Fruit fly (Drosophila melanogaster): ENCODE data around the gene CG17211.

Gene CG17211

DNA sequence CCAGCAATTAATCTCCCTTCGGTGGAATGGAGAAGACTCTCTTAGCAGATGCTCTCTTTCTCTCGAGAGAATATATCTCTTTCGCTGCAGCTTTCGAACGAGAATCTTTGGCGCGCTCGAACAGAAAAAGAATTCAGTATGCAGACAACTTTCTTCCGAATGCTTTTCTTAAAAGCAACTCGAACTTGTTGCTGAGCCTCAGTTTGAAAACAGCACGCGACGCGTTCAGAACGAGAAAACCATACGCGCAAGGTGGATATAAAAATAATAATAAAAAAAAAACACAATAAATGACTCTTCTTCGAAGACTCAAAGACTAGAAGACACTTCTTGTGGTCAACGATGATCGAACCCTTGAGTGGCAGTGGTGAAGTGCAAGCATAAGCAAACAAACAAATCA is at the start of gene CG17211:
Gene CG17211, plus strand, starts transcription at position 202 of the 400 bp plus-strand sequence.
- TF ChIP-seq CG17801 (GFP tag; optimal IDR thresholded peaks at IDR 0.05; ENCODE audit: partially characterized antibody): no peak

DNA sequence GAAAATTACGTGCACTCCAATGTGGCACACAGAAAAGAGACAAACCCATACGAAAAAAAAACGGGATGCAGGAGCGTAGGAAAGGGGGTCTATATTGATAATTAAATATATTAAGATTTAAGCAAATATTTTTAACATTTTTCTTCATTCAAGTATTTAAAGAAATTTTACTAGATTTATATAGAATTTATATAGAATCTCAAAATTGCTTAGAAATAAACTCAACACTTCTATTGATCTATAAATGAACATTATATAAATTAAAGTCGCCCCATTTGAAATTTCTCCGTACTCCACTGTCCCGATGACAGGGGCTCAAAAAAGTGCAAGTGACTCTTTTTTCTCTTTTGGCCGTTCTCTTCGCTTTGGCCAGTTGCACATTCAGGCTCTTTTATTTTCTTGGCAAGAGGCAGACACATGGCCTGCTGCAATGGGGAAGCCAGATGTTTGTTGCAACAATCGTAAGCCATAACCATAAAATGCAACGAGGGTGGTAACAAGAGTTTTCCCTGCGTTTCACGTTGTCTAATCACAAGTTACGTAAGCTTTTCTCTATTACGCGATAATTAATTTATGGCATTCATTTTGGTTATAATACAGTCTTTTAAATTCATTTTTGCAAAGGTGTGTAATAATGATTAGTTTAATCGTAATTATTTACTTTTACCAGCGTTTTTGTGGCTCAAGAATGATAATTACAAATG is 48.3 kb upstream of the CG17211 start:
- TF ChIP-seq CG17801 (GFP tag; optimal IDR thresholded peaks at IDR 0.05; ENCODE audit: partially characterized antibody): no peak

- no peak for TF ChIP-seq CG17801 (GFP tag; optimal IDR thresholded peaks at IDR 0.05; ENCODE audit: partially characterized antibody)
Measured at dm6 chr2L:12066617-12067251, 47.4 kb upstream of the CG17211 start, which contains the start of gene firl. TSS of gene firl (minus strand) at chr2L:12066775.

dm6 chr2L:12075850-12076249 is 38.3 kb upstream of the CG17211 start, which contains the start of gene CG14947:
TSS of gene CG14947 (plus strand) at chr2L:12076100.
- no peak for TF ChIP-seq CG17801 (GFP tag; optimal IDR thresholded peaks at IDR 0.05; ENCODE audit: partially characterized antibody)

DNA sequence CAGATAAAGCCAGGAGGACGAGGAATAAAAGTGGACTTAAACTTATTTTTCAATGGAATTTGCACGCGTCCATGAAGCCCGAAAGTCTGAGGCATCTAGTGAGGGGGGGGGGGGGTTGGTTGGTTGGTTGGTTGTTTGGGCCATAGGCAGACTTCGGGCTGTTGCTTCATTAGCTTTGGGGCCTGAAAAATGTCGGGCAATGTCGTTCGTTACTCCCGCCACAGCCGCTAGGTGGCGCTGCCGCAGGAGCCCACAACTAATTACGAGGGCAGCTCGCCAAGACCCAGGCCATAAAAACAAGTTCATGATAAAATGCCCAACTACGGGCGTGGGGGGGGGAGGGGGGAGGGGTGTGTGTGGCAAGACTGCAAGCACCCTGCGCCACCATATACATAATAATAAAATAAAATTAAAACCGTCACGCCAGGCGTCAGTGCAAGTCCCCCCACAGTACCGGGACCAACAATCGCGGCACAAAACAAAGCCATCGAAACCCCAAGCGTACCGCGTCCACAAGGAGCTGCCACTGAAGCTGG is 36.0 kb upstream of the CG17211 start:
- no peak for TF ChIP-seq CG17801 (GFP tag; optimal IDR thresholded peaks at IDR 0.05; ENCODE audit: partially characterized antibody)

DNA sequence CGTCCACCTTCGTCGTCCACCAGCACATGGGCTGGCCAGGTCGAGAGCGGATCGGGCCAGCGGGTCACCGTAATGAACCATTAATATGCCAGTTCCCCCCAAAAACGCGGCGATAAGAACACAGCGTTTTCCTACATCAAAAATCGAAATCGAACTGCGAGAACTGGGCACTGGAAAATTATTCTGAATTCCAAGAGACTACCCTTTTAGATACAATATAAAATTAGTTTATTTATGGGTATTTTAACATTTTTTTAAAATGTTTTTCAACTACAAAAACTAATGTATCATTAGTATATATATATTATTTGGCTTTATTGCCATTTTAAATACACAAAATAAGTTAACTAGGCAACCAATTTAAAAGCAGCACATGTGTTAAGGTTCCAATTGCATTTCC is 35.5 kb upstream of the CG17211 start:
- no peak for TF ChIP-seq CG17801 (GFP tag; optimal IDR thresholded peaks at IDR 0.05; ENCODE audit: partially characterized antibody)

dm6 chr2L:12079827-12080381 is 34.3 kb upstream of the CG17211 start:
- no peak for TF ChIP-seq CG17801 (GFP tag; optimal IDR thresholded peaks at IDR 0.05; ENCODE audit: partially characterized antibody)

dm6 chr2L:12081118-12081665 is 33.0 kb upstream of the CG17211 start:
- TF ChIP-seq CG17801 (GFP tag; optimal IDR thresholded peaks at IDR 0.05; ENCODE audit: partially characterized antibody): no peak

DNA sequence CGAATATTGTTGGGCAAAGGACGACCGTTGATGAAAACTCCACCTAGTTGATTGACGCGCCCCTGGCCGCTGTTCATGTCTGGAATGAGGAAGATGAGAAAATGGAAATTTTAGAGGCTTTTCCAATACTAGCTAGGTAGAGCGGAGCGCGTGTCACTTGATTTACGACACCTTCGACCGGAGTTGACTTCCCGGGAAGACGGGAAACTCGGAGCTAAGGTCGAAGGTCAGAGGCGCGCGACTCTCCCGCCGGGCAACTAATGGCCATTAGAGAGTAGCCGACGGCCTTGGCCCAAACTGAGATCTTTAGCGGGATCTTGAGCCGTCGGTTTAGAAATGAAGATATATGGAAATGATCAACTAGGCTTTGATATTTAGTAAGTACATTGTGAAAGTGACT is 29.1 kb upstream of the CG17211 start:
- no peak for TF ChIP-seq CG17801 (GFP tag; optimal IDR thresholded peaks at IDR 0.05; ENCODE audit: partially characterized antibody)

dm6 chr2L:12085619-12086171 is 28.5 kb upstream of the CG17211 start, which contains the start of gene prd:
TSS of gene prd (minus strand) at chr2L:12085827.
- TF ChIP-seq CG17801 (GFP tag; optimal IDR thresholded peaks at IDR 0.05; ENCODE audit: partially characterized antibody): no peak

DNA sequence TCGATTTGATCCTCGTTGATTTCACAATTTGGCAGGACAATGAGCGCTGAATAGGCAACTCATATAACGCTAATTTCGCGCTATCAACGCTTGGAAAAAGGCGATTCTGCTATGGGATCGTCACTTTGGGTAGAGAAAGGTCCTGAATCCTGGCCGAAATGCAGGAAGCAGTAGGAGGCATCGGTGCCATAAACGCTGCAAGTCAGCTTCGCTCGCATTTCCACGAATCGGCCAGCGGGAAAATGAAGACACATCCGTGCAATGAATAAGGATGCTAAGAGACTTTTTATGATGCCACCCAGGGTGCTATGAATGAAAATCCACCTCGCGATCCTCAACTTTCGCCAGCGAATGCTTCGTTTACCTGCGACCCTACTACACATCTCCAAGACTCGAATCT is 26.7 kb upstream of the CG17211 start:
- TF ChIP-seq CG17801 (GFP tag; optimal IDR thresholded peaks at IDR 0.05; ENCODE audit: partially characterized antibody): no peak

- TF ChIP-seq CG17801 (GFP tag; optimal IDR thresholded peaks at IDR 0.05; ENCODE audit: partially characterized antibody): no peak
Measured at dm6 chr2L:12089145-12089544, 25.0 kb upstream of the CG17211 start.

- TF ChIP-seq CG17801 (GFP tag; optimal IDR thresholded peaks at IDR 0.05; ENCODE audit: partially characterized antibody): no peak
Measured at dm6 chr2L:12091522-12091921, 22.6 kb upstream of the CG17211 start, which contains the start of gene Pex19. TSS of gene Pex19 (plus strand) at chr2L:12091822.

DNA sequence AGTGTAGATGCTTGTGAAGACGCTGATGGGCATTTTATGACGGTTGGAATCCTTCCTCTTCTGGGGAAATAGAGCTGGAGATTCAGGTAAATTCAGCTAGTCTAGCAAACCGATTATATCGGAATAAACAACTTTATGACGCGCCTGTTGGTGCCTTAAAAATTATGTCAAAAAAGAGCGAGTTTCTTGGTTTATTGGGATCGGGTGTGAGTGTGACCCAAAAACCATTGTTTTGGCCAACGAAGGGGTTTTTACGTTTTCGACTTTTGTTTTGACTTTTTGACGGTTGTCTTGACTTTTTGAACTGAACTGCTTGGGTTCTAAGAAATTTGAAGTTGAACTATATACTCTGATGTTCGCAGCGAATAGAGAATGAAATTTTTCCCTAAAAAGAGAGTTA is 22.1 kb upstream of the CG17211 start:
- TF ChIP-seq CG17801 (GFP tag; optimal IDR thresholded peaks at IDR 0.05; ENCODE audit: partially characterized antibody): no peak

DNA sequence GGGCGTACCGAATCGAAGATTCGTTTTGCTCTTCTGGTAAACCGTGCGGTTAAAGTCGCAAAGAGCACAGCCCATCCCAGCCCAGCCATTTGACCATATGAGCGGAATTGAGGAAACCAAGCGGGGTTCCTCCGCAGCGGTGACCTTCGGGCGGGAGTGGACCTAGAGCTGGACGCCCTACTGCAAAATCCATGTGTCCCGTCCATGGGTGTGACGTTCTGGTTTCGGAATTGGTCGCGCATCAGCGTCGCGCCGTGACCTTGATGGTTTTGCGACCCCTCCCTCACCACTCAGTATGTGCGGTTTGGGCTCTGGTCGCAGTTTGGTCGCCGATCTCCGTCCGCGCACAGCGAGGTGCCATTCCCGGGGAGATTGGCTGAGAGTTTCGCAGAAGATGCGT is 21.4 kb upstream of the CG17211 start:
- no peak for TF ChIP-seq CG17801 (GFP tag; optimal IDR thresholded peaks at IDR 0.05; ENCODE audit: partially characterized antibody)

Data from ovary, adult (tissue).